Worm (Caenorhabditis elegans): ENCODE measurements around the gene fbxc-26.

fbxc-26 gene

DNA sequence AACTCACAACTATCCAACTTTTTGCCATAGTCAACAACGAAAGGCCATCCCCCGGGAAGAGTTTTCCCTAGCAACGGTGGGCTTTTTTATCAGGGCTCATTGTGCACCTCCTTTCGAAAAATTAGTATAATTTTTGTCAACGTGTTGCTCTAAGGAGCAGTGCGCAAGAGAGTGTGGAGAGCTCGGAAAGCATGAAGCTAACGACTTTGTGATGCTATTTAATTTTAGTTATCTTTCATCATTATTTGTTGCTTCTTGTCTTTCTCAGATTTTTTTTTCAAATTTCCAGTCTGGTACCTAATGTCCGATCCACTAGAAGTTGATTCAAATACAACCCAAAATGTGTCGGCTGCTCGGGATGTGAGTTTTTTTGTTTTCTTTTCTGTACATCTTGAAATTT, 35.7 kb upstream of the fbxc-26 start, which contains the start of gene ceh-81:
ceh-81 (plus strand) TSS at position 301 of the 400 bp plus-strand sequence.
- no peak for TF ChIP-seq B0310.2 (tag; optimal IDR thresholded peaks at IDR 0.05)
- no peak for TF ChIP-seq ceh-36 (tag; optimal IDR thresholded peaks at IDR 0.05)
- no peak for TF ChIP-seq ceh-13 (GFP tag; optimal IDR thresholded peaks at IDR 0.05)
- no peak for TF ChIP-seq F13C5.2 (tag; optimal IDR thresholded peaks at IDR 0.05)
- no peak for TF ChIP-seq sea-1 (GFP tag; conservative IDR thresholded peaks at IDR 0.05)
- no peak for TF ChIP-seq tbx-37 (GFP tag; conservative IDR thresholded peaks at IDR 0.05)
- no peak for TF ChIP-seq hmbx-1 (tag; optimal IDR thresholded peaks at IDR 0.05)
- TF ChIP-seq pes-1 (GFP tag; IDR thresholded peaks at IDR 0.05): no peak
- no peak for TF ChIP-seq tra-4 (tag; optimal IDR thresholded peaks at IDR 0.05)
- TF ChIP-seq ets-7 (tag; optimal IDR thresholded peaks at IDR 0.05): no peak
- no peak for TF ChIP-seq aly-1 (tag; optimal IDR thresholded peaks at IDR 0.05)
- no peak for TF ChIP-seq ama-1 (optimal IDR thresholded peaks at IDR 0.05)
- no peak for TF ChIP-seq flt-1 (GFP tag; IDR thresholded peaks at IDR 0.05)
- TF ChIP-seq hnd-1 (tag; optimal IDR thresholded peaks at IDR 0.05): no peak
- no peak for TF ChIP-seq scrt-1 (GFP tag; IDR thresholded peaks at IDR 0.05)
- no peak for TF ChIP-seq tbx-11 (GFP tag; IDR thresholded peaks at IDR 0.05)
- no peak for TF ChIP-seq hmg-4 (GFP tag; optimal IDR thresholded peaks at IDR 0.05)

DNA sequence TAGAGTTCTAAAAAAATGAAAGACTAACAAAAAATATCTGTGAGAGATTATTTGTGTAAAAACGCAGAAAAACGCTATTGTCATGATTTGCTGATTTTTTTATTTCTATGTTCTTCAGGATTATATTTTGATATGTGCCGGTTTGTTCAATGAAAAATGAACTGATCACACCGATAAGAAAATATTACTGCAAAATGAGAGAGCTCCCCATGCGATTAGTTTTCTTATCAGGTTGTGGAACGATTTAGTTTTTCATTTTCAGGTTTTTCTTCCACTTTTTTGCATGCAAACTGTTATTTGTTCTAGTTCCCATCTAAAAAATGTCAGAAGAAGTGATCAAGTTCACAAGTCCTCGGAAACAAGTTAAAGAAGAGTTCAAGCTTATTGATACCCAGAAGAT, 33.8 kb upstream of the fbxc-26 start, which contains the start of gene btb-9:
btb-9 (plus strand) TSS at position 254 of the 400 bp plus-strand sequence.
- no peak for TF ChIP-seq scrt-1 (GFP tag; IDR thresholded peaks at IDR 0.05)
- TF ChIP-seq tbx-37 (GFP tag; conservative IDR thresholded peaks at IDR 0.05): no peak
- TF ChIP-seq hnd-1 (tag; optimal IDR thresholded peaks at IDR 0.05): no peak
- TF ChIP-seq F13C5.2 (tag; optimal IDR thresholded peaks at IDR 0.05): no peak
- TF ChIP-seq sea-1 (GFP tag; conservative IDR thresholded peaks at IDR 0.05): no peak
- TF ChIP-seq hmg-4 (GFP tag; optimal IDR thresholded peaks at IDR 0.05): no peak
- TF ChIP-seq pes-1 (GFP tag; IDR thresholded peaks at IDR 0.05): no peak
- TF ChIP-seq flt-1 (GFP tag; IDR thresholded peaks at IDR 0.05): no peak
- no peak for TF ChIP-seq B0310.2 (tag; optimal IDR thresholded peaks at IDR 0.05)
- TF ChIP-seq tra-4 (tag; optimal IDR thresholded peaks at IDR 0.05): no peak

DNA sequence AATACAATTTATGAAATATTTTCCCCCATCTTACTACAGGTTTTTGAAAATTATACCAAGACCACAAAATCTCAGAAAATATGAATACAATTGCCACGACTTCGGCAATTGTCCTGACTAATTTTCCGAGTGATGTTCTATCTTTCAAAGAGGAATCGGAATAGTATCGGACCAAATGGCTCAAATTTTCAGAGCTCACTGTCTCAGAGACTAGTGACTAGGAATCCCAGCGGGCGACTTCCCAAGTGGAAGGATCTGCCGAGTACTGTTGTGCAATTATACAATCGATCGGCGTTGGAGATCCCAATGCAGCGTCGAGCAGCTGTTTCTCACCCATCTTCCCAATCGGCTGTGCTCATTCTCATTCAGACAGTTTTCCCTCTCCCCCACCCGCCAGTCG, 31.3 kb upstream of the fbxc-26 start, which contains the start of gene F45C12.17:
F45C12.17 (plus strand) TSS at position 377 of the 400 bp plus-strand sequence.
- TF ChIP-seq pes-1 (GFP tag; IDR thresholded peaks at IDR 0.05) (no peak), hmbx-1 (tag; optimal IDR thresholded peaks at IDR 0.05) (no peak), F13C5.2 (tag; optimal IDR thresholded peaks at IDR 0.05) (no peak), B0310.2 (tag; optimal IDR thresholded peaks at IDR 0.05) (no peak), flt-1 (GFP tag; IDR thresholded peaks at IDR 0.05) (no peak), hmg-4 (GFP tag; optimal IDR thresholded peaks at IDR 0.05) (no peak), scrt-1 (GFP tag; IDR thresholded peaks at IDR 0.05) (no peak), aly-1 (tag; optimal IDR thresholded peaks at IDR 0.05) (no peak), ets-7 (tag; optimal IDR thresholded peaks at IDR 0.05) (no peak), hnd-1 (tag; optimal IDR thresholded peaks at IDR 0.05) (no peak), sea-1 (GFP tag; conservative IDR thresholded peaks at IDR 0.05) (no peak), tbx-11 (GFP tag; IDR thresholded peaks at IDR 0.05) (no peak), tbx-37 (GFP tag; conservative IDR thresholded peaks at IDR 0.05) (no peak), ceh-13 (GFP tag; optimal IDR thresholded peaks at IDR 0.05) (no peak)

DNA sequence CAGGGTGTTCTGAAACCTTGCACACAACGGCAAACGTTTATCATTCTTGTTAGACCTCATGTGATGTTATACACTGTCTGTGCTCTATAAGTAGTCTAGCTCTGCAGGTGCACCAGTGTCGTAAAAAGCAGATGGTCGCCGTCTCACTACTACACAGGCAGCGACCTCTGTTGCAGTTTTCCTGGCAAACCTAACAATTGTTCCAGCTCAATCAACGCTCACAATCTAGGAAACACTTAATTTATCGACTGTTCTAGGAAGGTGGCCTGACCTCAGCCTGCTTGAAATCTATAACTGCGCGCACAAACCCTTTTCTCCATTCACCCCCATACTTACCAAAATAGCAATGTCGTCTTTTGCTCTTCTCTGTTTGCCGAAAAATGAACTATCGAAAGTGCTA, 29.9 kb upstream of the fbxc-26 start, which contains the start of gene fbxb-11:
fbxb-11 (plus strand) TSS at position 301 of the 400 bp plus-strand sequence.
- TF ChIP-seq flt-1 (GFP tag; IDR thresholded peaks at IDR 0.05): no peak
- no peak for TF ChIP-seq ama-1 (optimal IDR thresholded peaks at IDR 0.05)
- no peak for TF ChIP-seq pes-1 (GFP tag; IDR thresholded peaks at IDR 0.05)
- no peak for TF ChIP-seq hmg-4 (GFP tag; optimal IDR thresholded peaks at IDR 0.05)
- no peak for TF ChIP-seq ceh-13 (GFP tag; optimal IDR thresholded peaks at IDR 0.05)
- TF ChIP-seq tbx-11 (GFP tag; IDR thresholded peaks at IDR 0.05): no peak
- no peak for TF ChIP-seq hmbx-1 (tag; optimal IDR thresholded peaks at IDR 0.05)
- TF ChIP-seq B0310.2 (tag; optimal IDR thresholded peaks at IDR 0.05): no peak
- TF ChIP-seq tra-4 (tag; optimal IDR thresholded peaks at IDR 0.05): no peak
- no peak for TF ChIP-seq aly-1 (tag; optimal IDR thresholded peaks at IDR 0.05)
- TF ChIP-seq F13C5.2 (tag; optimal IDR thresholded peaks at IDR 0.05): no peak
- no peak for TF ChIP-seq scrt-1 (GFP tag; IDR thresholded peaks at IDR 0.05)
- no peak for TF ChIP-seq ceh-36 (tag; optimal IDR thresholded peaks at IDR 0.05)
- TF ChIP-seq hnd-1 (tag; optimal IDR thresholded peaks at IDR 0.05): no peak
- no peak for TF ChIP-seq sea-1 (GFP tag; conservative IDR thresholded peaks at IDR 0.05)
- TF ChIP-seq ets-7 (tag; optimal IDR thresholded peaks at IDR 0.05): no peak
- TF ChIP-seq tbx-37 (GFP tag; conservative IDR thresholded peaks at IDR 0.05): no peak

DNA sequence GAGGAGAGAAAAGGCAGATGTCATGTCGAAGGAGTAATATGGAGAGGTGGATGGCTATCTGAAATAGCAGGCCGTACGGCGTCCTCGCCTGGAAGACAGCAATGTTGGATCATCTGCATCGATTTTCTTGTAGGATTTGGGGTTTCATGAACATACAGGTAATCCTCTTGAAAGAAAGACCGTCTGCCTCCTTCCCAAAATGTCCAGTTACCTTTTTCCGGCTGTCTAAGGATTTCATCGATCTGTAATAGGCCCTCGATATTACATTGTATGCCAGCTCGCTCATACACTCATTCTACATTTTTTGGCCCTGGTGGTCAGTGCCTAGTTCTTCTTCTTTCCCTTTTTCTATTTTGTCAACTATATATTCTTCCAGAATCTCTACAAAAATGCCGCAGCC, 28.0 kb upstream of the fbxc-26 start, which contains the start of the genes fbxb-5 and btb-8:
fbxb-5 (minus strand) TSS at position 101 of the 400 bp plus-strand sequence.
btb-8 (plus strand) TSS at position 377 of the 400 bp plus-strand sequence.
- TF ChIP-seq pes-1 (GFP tag; IDR thresholded peaks at IDR 0.05): no peak
- no peak for TF ChIP-seq ama-1 (optimal IDR thresholded peaks at IDR 0.05)
- no peak for TF ChIP-seq tbx-37 (GFP tag; conservative IDR thresholded peaks at IDR 0.05)
- no peak for TF ChIP-seq flt-1 (GFP tag; IDR thresholded peaks at IDR 0.05)
- TF ChIP-seq hmg-4 (GFP tag; optimal IDR thresholded peaks at IDR 0.05): no peak

ce11 chrII:1719153-1719552, 24.7 kb upstream of the fbxc-26 start, which contains the start of gene fbxb-48:
fbxb-48 (minus strand) TSS chrII:1719253.
- TF ChIP-seq tra-4 (tag; optimal IDR thresholded peaks at IDR 0.05) (no peak), pes-1 (GFP tag; IDR thresholded peaks at IDR 0.05) (no peak), flt-1 (GFP tag; IDR thresholded peaks at IDR 0.05) (no peak), sea-1 (GFP tag; conservative IDR thresholded peaks at IDR 0.05) (no peak), aly-1 (tag; optimal IDR thresholded peaks at IDR 0.05) (no peak), hmbx-1 (tag; optimal IDR thresholded peaks at IDR 0.05) (no peak), ets-7 (tag; optimal IDR thresholded peaks at IDR 0.05) (no peak), hmg-4 (GFP tag; optimal IDR thresholded peaks at IDR 0.05) (no peak), tbx-37 (GFP tag; conservative IDR thresholded peaks at IDR 0.05) (no peak), B0310.2 (tag; optimal IDR thresholded peaks at IDR 0.05) (no peak), tbx-11 (GFP tag; IDR thresholded peaks at IDR 0.05) (no peak), ceh-13 (GFP tag; optimal IDR thresholded peaks at IDR 0.05) (no peak), scrt-1 (GFP tag; IDR thresholded peaks at IDR 0.05) (no peak), F13C5.2 (tag; optimal IDR thresholded peaks at IDR 0.05) (no peak), hnd-1 (tag; optimal IDR thresholded peaks at IDR 0.05) (no peak), ceh-36 (tag; optimal IDR thresholded peaks at IDR 0.05) (no peak), ama-1 (optimal IDR thresholded peaks at IDR 0.05) (no peak)

ce11 chrII:1714772-1715353, 20.4 kb upstream of the fbxc-26 start, which contains the start of gene btb-6:
btb-6 (plus strand) TSS chrII:1715303.
- peak; percentile 1 for TF ChIP-seq ceh-13 (GFP tag; optimal IDR thresholded peaks at IDR 0.05)
- no peak for TF ChIP-seq aly-1 (tag; optimal IDR thresholded peaks at IDR 0.05)
